Worm (Caenorhabditis elegans) whole organism, young adult: ENCODE results near the gene tsp-12.

Experiments used
- B0336.3 ChIP-seq: fragments of 200-800 bp; sonication (Bioruptor generic); IDR thresholded peaks from 2 replicates; pipeline ENCODE4 v1.3.6; 2022; ENCODE audit warnings: missing genetic modification characterization, missing compliant biosample characterization
- F22D6.2 ChIP-seq: sonication (generic microtip); optimal IDR thresholded peaks from 2 replicates; lab custom pipeline; 2016; ENCODE audit warnings: mild to moderate bottlenecking, missing genetic modification characterization, missing compliant biosample characterization
- F55B11.4 ChIP-seq: sonication (generic microtip); optimal IDR thresholded peaks from 2 replicates; lab custom pipeline; 2016; ENCODE audit warnings: missing compliant biosample characterization, missing genetic modification characterization, borderline replicate concordance; ENCODE audit not compliant: insufficient read depth
- dpff-1 ChIP-seq: sonication (generic microtip); optimal IDR thresholded peaks from 2 replicates; lab custom pipeline; 2017; ENCODE audit warnings: mild to moderate bottlenecking, missing genetic modification characterization, missing compliant biosample characterization
- hsf-1 ChIP-seq: fragments of 200-800 bp; sonication (Bioruptor generic); IDR thresholded peaks from 2 replicates; pipeline ENCODE4 v1.3.6; 2022; ENCODE audit warnings: missing genetic modification reagents, missing genetic modification characterization, missing compliant biosample characterization
- lag-1 ChIP-seq: fragments of 200-800 bp; sonication (Bioruptor generic); IDR thresholded peaks from 2 replicates; pipeline ENCODE4 v1.3.6; 2022; ENCODE audit warnings: missing genetic modification reagents, missing genetic modification characterization, missing compliant biosample characterization
- let-526 ChIP-seq: fragments of 200-800 bp; sonication (Bioruptor generic); IDR thresholded peaks from 2 replicates; pipeline ENCODE4 v1.3.6; 2022; ENCODE audit warnings: missing genetic modification reagents, missing genetic modification characterization, missing compliant biosample characterization
- nfya-1 ChIP-seq: sonication (generic microtip); optimal IDR thresholded peaks from 2 replicates; lab custom pipeline; 2017; ENCODE audit warnings: antibody characterized with exemption, missing compliant biosample characterization, missing genetic modification characterization, borderline replicate concordance; ENCODE audit not compliant: insufficient read depth
- nhr-80 ChIP-seq: sonication (generic microtip); optimal IDR thresholded peaks from 2 replicates; lab custom pipeline; 2016; ENCODE audit warnings: missing genetic modification characterization, missing compliant biosample characterization
- nhr-90 ChIP-seq: sonication (generic microtip); optimal IDR thresholded peaks from 2 replicates; lab custom pipeline; 2016; ENCODE audit warnings: missing genotype, mild to moderate bottlenecking, missing genetic modification characterization, missing compliant biosample characterization
- sdz-38 ChIP-seq: sonication (generic microtip); optimal IDR thresholded peaks from 2 replicates; lab custom pipeline; 2016; ENCODE audit warnings: missing genotype, missing genetic modification characterization, missing compliant biosample characterization

DNA sequence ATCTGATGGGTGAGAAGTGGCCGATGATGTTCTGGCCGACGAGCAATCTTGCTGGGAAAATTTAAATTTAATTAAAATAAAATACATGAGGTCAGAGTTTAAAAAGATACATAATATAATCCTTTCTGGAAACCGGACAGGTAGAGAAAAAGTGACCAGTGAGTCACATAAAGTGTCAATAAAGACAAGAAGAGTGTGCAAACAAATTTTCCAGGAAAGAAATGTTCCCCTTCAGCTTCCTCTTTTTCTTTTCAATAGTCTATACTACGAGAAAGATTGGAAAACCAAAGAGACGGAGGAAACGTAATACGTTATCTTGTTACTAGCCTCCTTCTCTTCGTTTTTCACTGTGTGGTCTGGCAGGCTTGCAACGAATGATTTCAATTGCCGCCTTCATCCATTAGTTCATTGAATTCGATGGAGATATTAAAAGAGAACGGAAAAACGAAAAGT is at the start of gene tsp-12:
- TF ChIP-seq sdz-38 (no peak), F22D6.2 (tag; lab: Kevin White, UChicago) (no peak), nhr-90 (tag; lab: Kevin White, UChicago) (no peak), nhr-80 (tag; lab: Kevin White, UChicago) (no peak), let-526 (GFP tag; lab: Robert Waterston, UW) (no peak), hsf-1 (GFP tag; lab: Robert Waterston, UW) (no peak), dpff-1 (tag; lab: Kevin White, UChicago) (no peak), nfya-1 (tag; lab: Kevin White, UChicago) (no peak), F55B11.4 (tag; lab: Kevin White, UChicago) (no peak), B0336.3 (GFP tag; lab: Robert Waterston, UW) (no peak), lag-1 (no peak)
